Fruit fly (Drosophila melanogaster) whole organism, embryonic: ENCODE results near the gene SkpE.

Experiments used
- ATbp ChIP-seq: fragments of 200-800 bp; sonication (Bioruptor generic); optimal IDR thresholded peaks from 2 replicates; lab custom pipeline; 2017; ENCODE audit warnings: missing biosample characterization, mild to moderate bottlenecking, missing genetic modification characterization, missing genetic modification reagents
- Ada2b ChIP-seq: fragments of 200-800 bp; sonication (Bioruptor generic); IDR thresholded peaks from 2 replicates; pipeline ENCODE4 v1.3.6; 2022; ENCODE audit warnings: missing biosample characterization, missing genetic modification characterization
- Aef1 ChIP-seq: fragments of 200-800 bp; sonication (Bioruptor generic); IDR thresholded peaks from 3 replicates; pipeline ENCODE4 v1.3.6; 2022; ENCODE audit warnings: missing biosample characterization, missing genetic modification characterization
- Awh ChIP-seq: fragments of 200-800 bp; sonication (Bioruptor generic); IDR thresholded peaks from 2 replicates; pipeline ENCODE4, ENCODE4 v1.3.6; 2022; ENCODE audit warnings: missing biosample characterization, missing genetic modification characterization
- C15 ChIP-seq: fragments of 200-800 bp; sonication (Bioruptor generic); IDR thresholded peaks from 3 replicates; pipeline ENCODE4 v1.3.6; 2022; ENCODE audit warnings: missing biosample characterization, missing genetic modification characterization
- CG10147 ChIP-seq: fragments of 200-800 bp; sonication (Bioruptor generic); optimal IDR thresholded peaks from 2 replicates; lab custom pipeline; 2019; ENCODE audit warnings: missing biosample characterization, mild to moderate bottlenecking, missing genetic modification characterization, moderate library complexity
- CG10274 ChIP-seq: fragments of 200-800 bp; sonication (Bioruptor generic); optimal IDR thresholded peaks from 3 replicates; lab custom pipeline; 2017; ENCODE audit warnings: missing biosample characterization, mild to moderate bottlenecking, missing genetic modification characterization
- CG10321 ChIP-seq: fragments of 200-800 bp; sonication (Bioruptor generic); IDR thresholded peaks from 2 replicates; pipeline ENCODE4 v1.3.6; 2022; ENCODE audit warnings: missing biosample characterization, missing genetic modification characterization
- CG10654 ChIP-seq: fragments of 200-800 bp; sonication (Bioruptor generic); optimal IDR thresholded peaks from 2 replicates; lab custom pipeline; 2016; ENCODE audit warnings: missing biosample characterization, missing genetic modification characterization
- CG11398 ChIP-seq: fragments of 200-800 bp; sonication (Bioruptor generic); optimal IDR thresholded peaks from 2 replicates; lab custom pipeline; 2016; ENCODE audit warnings: missing biosample characterization, missing genetic modification characterization
- CG12391 ChIP-seq: fragments of 200-800 bp; sonication (Bioruptor generic); optimal IDR thresholded peaks from 3 replicates; lab custom pipeline; 2018; ENCODE audit warnings: missing biosample characterization, mild to moderate bottlenecking, missing genetic modification characterization, moderate library complexity
- CG12769 ChIP-seq: fragments of 200-800 bp; sonication (Bioruptor generic); optimal IDR thresholded peaks from 2 replicates; lab custom pipeline; 2019; ENCODE audit warnings: missing biosample characterization, mild to moderate bottlenecking, missing genetic modification characterization, moderate library complexity
- CG15269 ChIP-seq: fragments of 200-800 bp; sonication (Bioruptor generic); optimal IDR thresholded peaks from 2 replicates; lab custom pipeline; 2018; ENCODE audit warnings: missing biosample characterization, mild to moderate bottlenecking, missing genetic modification characterization, moderate library complexity
- CG17385 ChIP-seq: fragments of 200-800 bp; sonication (Bioruptor generic); optimal IDR thresholded peaks from 3 replicates; lab custom pipeline; 2018; ENCODE audit warnings: missing biosample characterization, mild to moderate bottlenecking, missing genetic modification characterization
- CG17612 ChIP-seq: fragments of 200-800 bp; sonication (Bioruptor generic); IDR thresholded peaks from 2 replicates; pipeline ENCODE4 v1.3.6; 2022; ENCODE audit warnings: missing biosample characterization, missing genetic modification characterization
- CG1832 ChIP-seq: fragments of 200-800 bp; sonication (Bioruptor generic); optimal IDR thresholded peaks from 2 replicates; lab custom pipeline; 2017; ENCODE audit warnings: missing biosample characterization, mild to moderate bottlenecking, missing genetic modification characterization, inconsistent platforms
- CG2678 ChIP-seq: fragments of 200-800 bp; sonication (Bioruptor generic); optimal IDR thresholded peaks from 3 replicates; lab custom pipeline; 2019; ENCODE audit warnings: missing biosample characterization, mild to moderate bottlenecking, missing genetic modification characterization, moderate library complexity
- CG30020 ChIP-seq: fragments of 200-800 bp; optimal IDR thresholded peaks from 2 replicates; lab custom pipeline; 2019; ENCODE audit warnings: missing biosample characterization, mild to moderate bottlenecking, missing genetic modification characterization, moderate library complexity
- CG3281 ChIP-seq: fragments of 200-800 bp; sonication (Bioruptor generic); optimal IDR thresholded peaks from 3 replicates; lab custom pipeline; 2017; ENCODE audit warnings: missing biosample characterization, mild to moderate bottlenecking, missing genetic modification characterization
- CG33213 ChIP-seq: fragments of 200-800 bp; sonication (Bioruptor generic); optimal IDR thresholded peaks from 3 replicates; lab custom pipeline; 2016; ENCODE audit warnings: missing biosample characterization, missing genetic modification characterization
- CG34422 ChIP-seq: fragments of 200-800 bp; sonication (Bioruptor generic); IDR thresholded peaks from 3 replicates; pipeline ENCODE4 v1.3.6; 2022; ENCODE audit warnings: missing biosample characterization, missing genetic modification characterization
- CG3726 ChIP-seq: fragments of 200-800 bp; sonication (Bioruptor generic); IDR thresholded peaks from 3 replicates; pipeline ENCODE4, ENCODE4 v1.3.6; 2022; ENCODE audit warnings: missing biosample characterization, missing genetic modification characterization
- CG4854 ChIP-seq: fragments of 200-800 bp; sonication (Bioruptor generic); optimal IDR thresholded peaks from 2 replicates; lab custom pipeline; 2016; ENCODE audit warnings: missing biosample characterization, missing genetic modification characterization, inconsistent platforms
- CG5245 ChIP-seq: fragments of 200-800 bp; sonication (Bioruptor generic); optimal IDR thresholded peaks from 3 replicates; lab custom pipeline; 2016; ENCODE audit warnings: missing biosample characterization, missing genetic modification characterization
- CG8290 ChIP-seq, 3 experiments: fragments of 200-800 bp; sonication (Bioruptor generic); optimal IDR thresholded peaks; 2 replicates each; lab custom pipeline; 2016 to 2019; ENCODE audit warnings: missing biosample characterization in 3 of 3, missing genetic modification characterization in 3 of 3, mild to moderate bottlenecking in 2 of 3, moderate library complexity in 1 of 3
- CG9215 ChIP-seq: fragments of 200-800 bp; sonication (Bioruptor generic); IDR thresholded peaks from 2 replicates; pipeline ENCODE4 v1.3.6; 2022; ENCODE audit warnings: missing biosample characterization, missing genetic modification characterization
- CG9727 ChIP-seq: fragments of 200-800 bp; sonication (Bioruptor generic); optimal IDR thresholded peaks from 3 replicates; lab custom pipeline; 2017; ENCODE audit warnings: missing biosample characterization, mild to moderate bottlenecking, missing genetic modification characterization
- CG9797 ChIP-seq: fragments of 200-800 bp; sonication (Bioruptor generic); optimal IDR thresholded peaks from 3 replicates; lab custom pipeline; 2018; ENCODE audit warnings: missing biosample characterization, mild to moderate bottlenecking, missing genetic modification characterization
- Camta ChIP-seq: fragments of 200-800 bp; sonication (Bioruptor generic); optimal IDR thresholded peaks from 2 replicates; lab custom pipeline; 2016; ENCODE audit warnings: missing biosample characterization, missing genetic modification characterization
- ERR ChIP-seq: fragments of 200-800 bp; sonication (Bioruptor generic); optimal IDR thresholded peaks from 2 replicates; lab custom pipeline; 2016; ENCODE audit warnings: missing biosample characterization, missing genetic modification characterization
- HHEX ChIP-seq: fragments of 200-800 bp; sonication (Bioruptor generic); optimal IDR thresholded peaks from 3 replicates; lab custom pipeline; 2017; ENCODE audit warnings: missing biosample characterization, mild to moderate bottlenecking, missing genetic modification characterization, missing genetic modification reagents
- HLHmδ ChIP-seq: fragments of 200-800 bp; sonication (Bioruptor generic); optimal IDR thresholded peaks from 2 replicates; lab custom pipeline; 2018; ENCODE audit warnings: missing biosample characterization, mild to moderate bottlenecking, missing genetic modification characterization, moderate library complexity
- Hmr ChIP-seq: fragments of 200-800 bp; sonication (Bioruptor generic); optimal IDR thresholded peaks from 3 replicates; lab custom pipeline; 2017; ENCODE audit warnings: mild to moderate bottlenecking, missing biosample characterization, missing genetic modification reagents, missing genetic modification characterization
- Jarid2 ChIP-seq: fragments of 200-800 bp; sonication (Bioruptor generic); optimal IDR thresholded peaks from 3 replicates; lab custom pipeline; 2017; ENCODE audit warnings: mild to moderate bottlenecking, missing biosample characterization, missing genetic modification reagents, missing genetic modification characterization
- Lhr ChIP-seq: fragments of 200-800 bp; sonication (Bioruptor generic); optimal IDR thresholded peaks from 3 replicates; lab custom pipeline; 2017; ENCODE audit warnings: mild to moderate bottlenecking, missing biosample characterization, missing genetic modification reagents, missing genetic modification characterization
- Oli ChIP-seq: fragments of 200-800 bp; sonication (Bioruptor generic); optimal IDR thresholded peaks from 2 replicates; lab custom pipeline; 2018; ENCODE audit warnings: missing biosample characterization, mild to moderate bottlenecking, missing genetic modification characterization, moderate library complexity
- Xbp1 ChIP-seq: fragments of 200-800 bp; sonication (Bioruptor generic); optimal IDR thresholded peaks from 3 replicates; lab custom pipeline; 2016; ENCODE audit warnings: missing biosample characterization, mild to moderate bottlenecking, missing genetic modification characterization
- abd-A ChIP-seq: fragments of 200-800 bp; sonication (Bioruptor generic); optimal IDR thresholded peaks from 3 replicates; lab custom pipeline; 2019; ENCODE audit warnings: missing biosample characterization, mild to moderate bottlenecking, missing genetic modification characterization, moderate library complexity
- ara ChIP-seq: fragments of 200-800 bp; sonication (Bioruptor generic); IDR thresholded peaks from 2 replicates; pipeline ENCODE4 v1.3.6; 2022; ENCODE audit warnings: missing biosample characterization, missing genetic modification characterization
- ase ChIP-seq: fragments of 200-800 bp; sonication (Bioruptor generic); IDR thresholded peaks from 3 replicates; pipeline ENCODE4 v1.3.6; 2022; ENCODE audit warnings: missing biosample characterization, missing genetic modification characterization
- crp ChIP-seq, 2 experiments: fragments of 200-800 bp; sonication (Bioruptor generic); optimal IDR thresholded peaks; 2 replicates in 1 of 2; 3 replicates in 1 of 2; lab custom pipeline; 2017; ENCODE audit warnings: missing biosample characterization in 2 of 2, missing genetic modification characterization in 2 of 2, mild to moderate bottlenecking in 1 of 2, moderate library complexity in 1 of 2
- danr ChIP-seq: fragments of 200-800 bp; sonication (Bioruptor generic); IDR thresholded peaks from 2 replicates; pipeline ENCODE4 v1.3.6; 2022; ENCODE audit warnings: missing biosample characterization, missing genetic modification characterization
- ems ChIP-seq: fragments of 200-800 bp; sonication (Bioruptor generic); optimal IDR thresholded peaks from 3 replicates; lab custom pipeline; 2016; ENCODE audit warnings: missing biosample characterization, missing genetic modification characterization
- grn ChIP-seq: fragments of 200-800 bp; sonication (Bioruptor generic); optimal IDR thresholded peaks from 3 replicates; lab custom pipeline; 2017; ENCODE audit warnings: missing biosample characterization, missing genetic modification characterization
- maf-S ChIP-seq: fragments of 200-800 bp; sonication (Bioruptor generic); optimal IDR thresholded peaks from 2 replicates; lab custom pipeline; 2016; ENCODE audit warnings: missing biosample characterization, missing genetic modification characterization
- pb ChIP-seq: fragments of 200-800 bp; sonication (Bioruptor generic); optimal IDR thresholded peaks from 3 replicates; lab custom pipeline; 2016; ENCODE audit warnings: missing biosample characterization, missing genetic modification characterization
- repo ChIP-seq: fragments of 200-800 bp; sonication (Bioruptor generic); optimal IDR thresholded peaks from 2 replicates; lab custom pipeline; 2016; ENCODE audit warnings: missing biosample characterization, missing genetic modification characterization
- run ChIP-seq: fragments of 200-800 bp; sonication (Bioruptor generic); optimal IDR thresholded peaks from 3 replicates; lab custom pipeline; 2018; ENCODE audit warnings: missing biosample characterization, mild to moderate bottlenecking, missing genetic modification characterization
- sob ChIP-seq: fragments of 200-800 bp; sonication (Bioruptor generic); IDR thresholded peaks from 2 replicates; pipeline ENCODE4 v1.3.6; 2022; ENCODE audit warnings: missing biosample characterization, missing genetic modification characterization

SkpE gene

DNA sequence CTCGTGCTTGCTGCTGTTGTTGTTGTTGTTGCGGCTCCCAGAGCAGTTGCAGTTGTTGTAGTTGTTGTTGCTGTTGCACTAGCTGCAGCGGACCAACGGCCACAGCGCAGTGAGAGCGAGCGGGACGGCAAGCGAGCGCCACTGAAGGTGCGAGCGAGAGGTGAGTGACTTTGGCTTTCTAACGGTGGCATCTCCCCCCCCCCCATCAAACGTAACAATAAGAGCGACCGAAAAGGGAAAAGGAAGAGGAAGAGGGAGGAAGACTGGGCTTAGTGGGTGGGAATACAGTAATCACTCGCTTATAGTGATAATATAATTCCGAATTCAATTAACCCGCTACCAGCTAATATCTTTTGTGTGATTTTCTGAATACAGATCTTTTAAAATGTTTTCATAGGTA, 43.1 kb upstream of the SkpE start (continued):
- TF ChIP-seq C15 (GFP tag; lab: Robert Waterston, UW) = no peak
- TF ChIP-seq CG10654 (GFP tag; lab: Kevin White, UChicago) = no peak
- no peak for TF ChIP-seq CG17612 (GFP tag; lab: Robert Waterston, UW)
- no peak for TF ChIP-seq Lhr
- TF ChIP-seq abd-A = no peak
- TF ChIP-seq ase (GFP tag; lab: Robert Waterston, UW) = no peak
- peak; percentile 10 for TF ChIP-seq CG12769 (tag; lab: Kevin White, UChicago)
- no peak for TF ChIP-seq CG10274 (GFP tag; lab: Kevin White, UChicago)
- no peak for TF ChIP-seq CG9797
- TF ChIP-seq CG10321 = peak; percentile 83
- peak; percentile 23; the same call in 1 of the 3 replicates for TF ChIP-seq Aef1
- TF ChIP-seq CG8290 (GFP tag; optimal IDR thresholded peaks at IDR 0.05; lab: Kevin White, UChicago) = no peak
- TF ChIP-seq CG8290 (tag; optimal IDR thresholded peaks at IDR 0.05; lab: Kevin White, UChicago) = peak in 1 of 2 experiments; percentile 6
- TF ChIP-seq Ada2b (GFP tag; lab: Robert Waterston, UW) = no peak
- TF ChIP-seq danr (GFP tag; lab: Robert Waterston, UW) = no peak
- peak; percentile 59 for TF ChIP-seq CG17385 (GFP tag; lab: Kevin White, UChicago)
- TF ChIP-seq Xbp1 (GFP tag; lab: Kevin White, UChicago) = no peak
- TF ChIP-seq HLHmδ (GFP tag; lab: Kevin White, UChicago) = no peak
- TF ChIP-seq sob (GFP tag; lab: Robert Waterston, UW) = no peak
- TF ChIP-seq CG12391 (tag; lab: Kevin White, UChicago) = peak; percentile 24
- TF ChIP-seq ATbp (GFP tag; lab: Kevin White, UChicago) = no peak
- TF ChIP-seq Oli (tag; lab: Kevin White, UChicago) = no peak
- TF ChIP-seq, all 482 proteins: peak for 32

DNA sequence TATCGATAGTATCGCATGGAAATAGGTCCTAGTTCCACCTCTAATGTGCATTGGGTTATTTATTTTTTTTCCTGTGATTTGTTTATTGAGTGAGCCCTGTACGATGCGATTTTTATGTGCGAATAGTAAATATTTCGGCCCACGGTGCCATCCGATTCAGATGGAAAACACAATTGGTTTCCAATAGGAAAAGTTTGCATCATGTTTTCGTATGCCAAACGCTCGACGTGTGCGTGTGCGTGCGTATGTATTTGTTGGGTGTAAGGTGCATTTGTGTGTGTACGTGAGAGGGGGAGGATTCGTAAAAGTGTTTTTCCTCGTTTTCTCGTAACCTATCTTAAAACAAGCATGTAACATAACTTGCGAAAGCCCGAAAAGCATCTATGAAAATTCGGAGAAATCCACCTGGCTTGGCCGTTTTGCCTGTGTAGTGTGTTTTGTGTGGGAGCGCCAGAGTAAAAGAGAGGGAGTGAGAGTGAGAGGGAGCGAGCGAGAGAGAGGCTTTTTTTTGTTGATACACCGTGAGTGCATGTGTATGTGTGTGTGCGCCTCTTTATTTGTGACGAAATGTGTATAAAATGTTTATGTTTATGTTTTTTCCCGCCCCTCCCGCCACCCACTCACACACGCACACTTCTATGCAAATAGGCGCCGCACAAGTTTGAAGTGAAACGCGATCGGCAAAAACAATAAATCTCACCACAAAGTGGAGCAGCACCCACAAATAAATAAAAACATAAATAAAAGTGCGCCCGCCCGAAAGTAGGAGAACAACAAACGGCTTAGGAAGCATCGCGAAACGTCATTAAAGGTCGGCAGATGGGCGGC, 42.5 kb upstream of the SkpE start, which contains the start of gene Hers:
Gene Hers (plus strand): TSS at position 2 of the 828 bp plus-strand sequence.
- TF ChIP-seq CG30020 (tag; lab: Kevin White, UChicago) (no peak), CG3281 (GFP tag; lab: Kevin White, UChicago) (no peak), crp (GFP tag; optimal IDR thresholded peaks at IDR 0.05; lab: Kevin White, UChicago) (no peak), CG9727 (GFP tag; lab: Kevin White, UChicago) (peak; percentile 10), HHEX (GFP tag; lab: Kevin White, UChicago) (peak; percentile 7), run (tag; lab: Kevin White, UChicago) (no peak), Camta (GFP tag; lab: Kevin White, UChicago) (no peak), Jarid2 (GFP tag; lab: Kevin White, UChicago) (peak; percentile 24), ERR (GFP tag; lab: Kevin White, UChicago) (no peak), ara (GFP tag; lab: Robert Waterston, UW) (no peak), pb (GFP tag; lab: Kevin White, UChicago) (no peak), CG4854 (GFP tag; lab: Kevin White, UChicago) (no peak), CG33213 (GFP tag; lab: Kevin White, UChicago) (no peak), CG11398 (GFP tag; lab: Kevin White, UChicago) (no peak), CG15269 (tag; lab: Kevin White, UChicago) (no peak), Awh (no peak), CG9215 (GFP tag; lab: Robert Waterston, UW) (no peak), ems (GFP tag; lab: Kevin White, UChicago) (no peak), Hmr (GFP tag; lab: Kevin White, UChicago) (no peak), CG34422 (GFP tag; lab: Robert Waterston, UW) (peak; percentile 36; the same call in 1 of the 3 replicates), repo (no peak), CG2678 (tag; lab: Kevin White, UChicago) (no peak), CG3726 (no peak), maf-S (GFP tag; lab: Kevin White, UChicago) (no peak), CG1832 (GFP tag; lab: Kevin White, UChicago) (peak; percentile 57), CG10147 (GFP tag; lab: Kevin White, UChicago) (no peak), grn (GFP tag; lab: Kevin White, UChicago) (no peak), CG5245 (no peak)
